Fruit fly (Drosophila melanogaster): ENCODE measurements around the gene Mkrn1.

Gene Mkrn1

dm6 chr3L:21536857-21537256 is 3.3 kb upstream of the Mkrn1 start, which contains the start of gene Rpn10 (continued):
- TF ChIP-seq HLH4C (GFP tag; IDR thresholded peaks at IDR 0.05; ENCODE audit: partially characterized antibody), result peak; percentile 95
- peak; percentile 85 for TF ChIP-seq Med (GFP tag)
- TF ChIP-seq Vsx1 (GFP tag; optimal IDR thresholded peaks at IDR 0.05), result no peak
- no peak for TF ChIP-seq fd96Cb (tag; optimal IDR thresholded peaks at IDR 0.05)
- no peak for TF ChIP-seq CG18599 (GFP tag; optimal IDR thresholded peaks at IDR 0.05)
- peak; percentile 72 for TF ChIP-seq nmo (GFP tag; optimal IDR thresholded peaks at IDR 0.05)
- TF ChIP-seq CG14860 (GFP tag; IDR thresholded peaks at IDR 0.05; ENCODE audit: partially characterized antibody), result peak; percentile 97
- TF ChIP-seq CG9932 (GFP tag; IDR thresholded peaks at IDR 0.05), result no peak
- TF ChIP-seq Lim3 (GFP tag; IDR thresholded peaks at IDR 0.05), result no peak
- TF ChIP-seq CG5245 (GFP tag; optimal IDR thresholded peaks at IDR 0.05), result no peak
- TF ChIP-seq insv (GFP tag; optimal IDR thresholded peaks at IDR 0.05), result no peak
- no peak for TF ChIP-seq NfI (GFP tag; optimal IDR thresholded peaks at IDR 0.05)
- TF ChIP-seq CG14014 (GFP tag; IDR thresholded peaks at IDR 0.05), result peak; percentile 49; the same call in 1 of the 2 replicates
- no peak for TF ChIP-seq onecut (GFP tag; IDR thresholded peaks at IDR 0.05)
- TF ChIP-seq Sox100B (GFP tag; optimal IDR thresholded peaks at IDR 0.05), result no peak
- TF ChIP-seq amos (GFP tag; IDR thresholded peaks at IDR 0.05; ENCODE audit: partially characterized antibody), result peak; percentile 99
- TF ChIP-seq CG1647 (GFP tag; optimal IDR thresholded peaks at IDR 0.05), result no peak
- TF ChIP-seq Ada2b (GFP tag; IDR thresholded peaks at IDR 0.05), result no peak
- no peak for TF ChIP-seq cg (GFP tag; optimal IDR thresholded peaks at IDR 0.05)
- TF ChIP-seq jing (GFP tag; optimal IDR thresholded peaks at IDR 0.05), result no peak
- TF ChIP-seq Ravus (GFP tag; IDR thresholded peaks at IDR 0.05), result no peak
- no peak for TF ChIP-seq GATAe (GFP tag; conservative IDR thresholded peaks at IDR 0.05)
- peak; percentile 18 for TF ChIP-seq NC2β (GFP tag; optimal IDR thresholded peaks at IDR 0.05)
- peak; percentile 7 for TF ChIP-seq CG18262 (tag; optimal IDR thresholded peaks at IDR 0.05)
- no peak for TF ChIP-seq Hmx (GFP tag; optimal IDR thresholded peaks at IDR 0.05)
- no peak for TF ChIP-seq Deaf1 (tag; optimal IDR thresholded peaks at IDR 0.05)
- TF ChIP-seq CG43689 (GFP tag; IDR thresholded peaks at IDR 0.05), result no peak
- no peak for TF ChIP-seq Nf-YC (tag; optimal IDR thresholded peaks at IDR 0.05)
- no peak for TF ChIP-seq fu2 (GFP tag; optimal IDR thresholded peaks at IDR 0.05)
- peak; percentile 8 for TF ChIP-seq CG6254 (GFP tag; optimal IDR thresholded peaks at IDR 0.05)
- TF ChIP-seq sd (tag; optimal IDR thresholded peaks at IDR 0.05), result no peak
- TF ChIP-seq crol (GFP tag; IDR thresholded peaks at IDR 0.05), result no peak
- TF ChIP-seq Rx (GFP tag; IDR thresholded peaks at IDR 0.05), result no peak
- no peak for TF ChIP-seq schlank (tag; optimal IDR thresholded peaks at IDR 0.05)
- TF ChIP-seq CG4617 (GFP tag; optimal IDR thresholded peaks at IDR 0.05; ENCODE audit: borderline replicate concordance), result peak; percentile 88
- no peak for TF ChIP-seq mirr (GFP tag; optimal IDR thresholded peaks at IDR 0.05)
- no peak for TF ChIP-seq CG13775 (GFP tag; optimal IDR thresholded peaks at IDR 0.05)
- no peak for TF ChIP-seq tap (tag; optimal IDR thresholded peaks at IDR 0.05)
- no peak for TF ChIP-seq gsb-n (tag; optimal IDR thresholded peaks at IDR 0.05)
- TF ChIP-seq CG4328 (GFP tag; optimal IDR thresholded peaks at IDR 0.05), result no peak
- TF ChIP-seq CG6813 (GFP tag; optimal IDR thresholded peaks at IDR 0.05), result no peak
- no peak for TF ChIP-seq CG12071 (GFP tag; optimal IDR thresholded peaks at IDR 0.05)
- TF ChIP-seq YL-1 (GFP tag; optimal IDR thresholded peaks at IDR 0.05), result peak; percentile 71
- TF ChIP-seq gt (GFP tag; IDR thresholded peaks at IDR 0.05), result no peak
- no peak; the same call in 2 of the 3 replicates for TF ChIP-seq gce (GFP tag; IDR thresholded peaks at IDR 0.05)
- TF ChIP-seq Blimp-1 (GFP tag; optimal IDR thresholded peaks at IDR 0.05), result no peak
- no peak for TF ChIP-seq Meics (GFP tag; optimal IDR thresholded peaks at IDR 0.05)
- no peak for TF ChIP-seq ci (GFP tag; IDR thresholded peaks at IDR 0.05)
- peak; percentile 49 for TF ChIP-seq Chrac-16 (GFP tag; optimal IDR thresholded peaks at IDR 0.05)
- TF ChIP-seq CG2199 (GFP tag; IDR thresholded peaks at IDR 0.05), result 0 out of 3 replicates have a peak, but pooled peaks have one; percentile 74
- TF ChIP-seq usp (GFP tag; optimal IDR thresholded peaks at IDR 0.05), result no peak

Data from whole organism, embryonic.